Worm (Caenorhabditis elegans) whole organism, L2 larva: ENCODE results near the gene fbxa-143.

Experiments used
- aly-2 ChIP-seq: fragments of 150-350 bp; optimal IDR thresholded peaks from 2 replicates; lab custom pipeline; 2014; ENCODE audit warnings: missing biosample characterization, missing genetic modification characterization
- ama-1 ChIP-seq: fragments of 150-350 bp; optimal IDR thresholded peaks from 2 replicates; lab custom pipeline; 2018; ENCODE audit warnings: inconsistent platforms
- ceh-16 ChIP-seq: fragments of 150-350 bp; optimal IDR thresholded peaks from 2 replicates; lab custom pipeline; 2014; ENCODE audit warnings: missing biosample characterization, missing genetic modification characterization
- lin-13 ChIP-seq: fragments of 150-350 bp; optimal IDR thresholded peaks from 2 replicates; lab custom pipeline; 2014; ENCODE audit warnings: missing biosample characterization, missing genetic modification reagents, missing genetic modification characterization
- lin-39 ChIP-seq: fragments of 150-350 bp; optimal IDR thresholded peaks from 2 replicates; lab custom pipeline; 2014; ENCODE audit warnings: missing biosample characterization, missing genetic modification reagents, missing genetic modification characterization
- mab-5 ChIP-seq: fragments of 150-350 bp; optimal IDR thresholded peaks from 2 replicates; lab custom pipeline; 2014; ENCODE audit warnings: missing biosample characterization, missing genetic modification characterization
- mdl-1 ChIP-seq, 2 experiments: fragments of 150-350 bp in 1 of 2; sonication (generic microtip) in 1 of 2; optimal IDR thresholded peaks; 2 replicates each; lab custom pipeline; 2017; ENCODE audit warnings: missing biosample characterization in 2 of 2, missing genetic modification characterization in 2 of 2
- nhr-10 ChIP-seq: sonication (generic microtip); optimal IDR thresholded peaks from 2 replicates; lab custom pipeline; 2017; ENCODE audit warnings: missing biosample characterization, missing genetic modification characterization
- nhr-11 ChIP-seq: fragments of 150-350 bp; optimal IDR thresholded peaks from 2 replicates; lab custom pipeline; 2014; ENCODE audit warnings: missing biosample characterization, missing genetic modification characterization
- nhr-237 ChIP-seq: fragments of 150-350 bp; optimal IDR thresholded peaks from 2 replicates; lab custom pipeline; 2014; ENCODE audit warnings: missing biosample characterization, missing genetic modification characterization
- nhr-25 ChIP-seq: fragments of 150-350 bp; sonication (generic microtip); optimal IDR thresholded peaks from 3 replicates; lab custom pipeline; 2014; ENCODE audit warnings: missing biosample characterization, missing genetic modification characterization
- unc-55 ChIP-seq: fragments of 150-350 bp; sonication (generic microtip); optimal IDR thresholded peaks from 3 replicates; lab custom pipeline; 2014; ENCODE audit warnings: missing biosample characterization, missing genetic modification reagents, missing genetic modification characterization
- ztf-11 ChIP-seq: sonication (generic microtip); optimal IDR thresholded peaks from 2 replicates; lab custom pipeline; 2017; ENCODE audit warnings: missing biosample characterization, missing genetic modification characterization
- ztf-4 ChIP-seq: fragments of 150-350 bp; optimal IDR thresholded peaks from 2 replicates; lab custom pipeline; 2014; ENCODE audit warnings: missing biosample characterization, missing genetic modification characterization

DNA sequence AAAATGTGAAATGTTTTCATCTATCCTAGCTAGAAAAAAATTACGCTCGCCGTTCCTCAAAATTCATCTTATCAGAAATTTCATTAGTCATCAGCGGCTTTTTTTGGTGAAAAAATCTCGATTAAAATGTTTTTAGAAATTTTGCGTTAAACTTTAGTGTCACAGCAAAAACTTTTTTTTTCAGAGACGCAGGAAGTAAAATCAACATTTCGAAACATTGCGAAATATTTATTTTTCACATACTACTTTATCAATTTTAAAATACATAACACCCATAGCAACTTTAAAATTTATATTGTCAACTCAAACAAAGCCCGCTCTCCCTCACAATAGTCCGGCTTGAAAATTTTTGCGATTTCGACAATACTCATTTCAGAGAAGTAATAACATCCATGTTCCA is 4.9 kb upstream of the fbxa-143 start:
- TF ChIP-seq ama-1 (lab: Kevin White, UChicago) (no peak), mdl-1 (tag; optimal IDR thresholded peaks at IDR 0.05; lab: Kevin White, UChicago) (no peak), ztf-11 (tag; lab: Kevin White, UChicago) (no peak), ztf-4 (tag; lab: Kevin White, UChicago) (no peak), nhr-10 (no peak), ceh-16 (no peak), lin-13 (no peak), nhr-237 (tag; lab: Kevin White, UChicago) (no peak), lin-39 (no peak), nhr-11 (tag; lab: Kevin White, UChicago) (no peak), mab-5 (tag; lab: Kevin White, UChicago) (no peak), unc-55 (GFP tag; lab: Kevin White, UChicago) (no peak), nhr-25 (tag; lab: Kevin White, UChicago) (no peak), aly-2 (tag; lab: Kevin White, UChicago) (no peak)
